Fruit fly (Drosophila melanogaster): ENCODE results near the gene bbx.

The bbx gene

dm6 chrX:21373659-21374426 lies 11.0 kb downstream of the bbx start, which contains the start of gene slgA (continued):
- no peak for TF ChIP-seq h (optimal IDR thresholded peaks at IDR 0.05)
- TF ChIP-seq Blimp-1 (GFP tag; optimal IDR thresholded peaks at IDR 0.05) = no peak
- no peak for TF ChIP-seq ranshi (GFP tag; IDR thresholded peaks at IDR 0.05)
- TF ChIP-seq CG5245 (GFP tag; optimal IDR thresholded peaks at IDR 0.05) = no peak
- TF ChIP-seq CG4328 (GFP tag; optimal IDR thresholded peaks at IDR 0.05) = no peak
- no peak for TF ChIP-seq lov (optimal IDR thresholded peaks at IDR 0.05)
- TF ChIP-seq lov (GFP tag; IDR thresholded peaks at IDR 0.05) = no peak
- peak; percentile 72; the same call in 1 of the 2 replicates for TF ChIP-seq Scr (GFP tag; IDR thresholded peaks at IDR 0.05; ENCODE audit: partially characterized antibody)
- TF ChIP-seq CG10147 (GFP tag; optimal IDR thresholded peaks at IDR 0.05) = no peak
- TF ChIP-seq HmgZ (tag; optimal IDR thresholded peaks at IDR 0.05) = peak; percentile 78
- TF ChIP-seq nau (GFP tag; optimal IDR thresholded peaks at IDR 0.05) = no peak
- no peak for TF ChIP-seq gsb-n (tag; optimal IDR thresholded peaks at IDR 0.05)
- peak; percentile 62; the same call in 1 of the 4 replicates for TF ChIP-seq chinmo (GFP tag; IDR thresholded peaks at IDR 0.05; ENCODE audit: partially characterized antibody)
- no peak for TF ChIP-seq hth (optimal IDR thresholded peaks at IDR 0.05)
- no peak for TF ChIP-seq gcm2 (GFP tag; optimal IDR thresholded peaks at IDR 0.05)
- TF ChIP-seq row (GFP tag; IDR thresholded peaks at IDR 0.05) = peak; percentile 66
- no peak for TF ChIP-seq Taf1 (GFP tag; IDR thresholded peaks at IDR 0.05)
- TF ChIP-seq CG7745 (tag; optimal IDR thresholded peaks at IDR 0.05) = no peak
- TF ChIP-seq NK7.1 (GFP tag; optimal IDR thresholded peaks at IDR 0.05) = no peak
- TF ChIP-seq CG17328 (GFP tag; IDR thresholded peaks at IDR 0.05) = no peak
- peak; percentile 83 for TF ChIP-seq BEAF-32 (GFP tag; optimal IDR thresholded peaks at IDR 0.05)
- no peak for TF ChIP-seq psq (GFP tag; optimal IDR thresholded peaks at IDR 0.05)
- TF ChIP-seq CG9215 (GFP tag; IDR thresholded peaks at IDR 0.05) = no peak
- TF ChIP-seq so (GFP tag; IDR thresholded peaks at IDR 0.05) = peak; percentile 14; the same call in 1 of the 3 replicates
- no peak for TF ChIP-seq CG11247 (GFP tag; IDR thresholded peaks at IDR 0.05)
- TF ChIP-seq CG13424 (tag; optimal IDR thresholded peaks at IDR 0.05) = no peak
- no peak for TF ChIP-seq TFAM (GFP tag; optimal IDR thresholded peaks at IDR 0.05)
- no peak for TF ChIP-seq insv (GFP tag; optimal IDR thresholded peaks at IDR 0.05)
- peak; percentile 35 for TF ChIP-seq Bteb2 (GFP tag; optimal IDR thresholded peaks at IDR 0.05)
- peak; percentile 8 for TF ChIP-seq CG13775 (GFP tag; optimal IDR thresholded peaks at IDR 0.05)
- TF ChIP-seq Awh (GFP tag; IDR thresholded peaks at IDR 0.05) = no peak
- no peak for TF ChIP-seq CG17612 (GFP tag; IDR thresholded peaks at IDR 0.05)
- TF ChIP-seq jumu (GFP tag; optimal IDR thresholded peaks at IDR 0.05) = peak; percentile 43
- no peak for TF ChIP-seq CG5180 (GFP tag; optimal IDR thresholded peaks at IDR 0.05)
- TF ChIP-seq YL-1 (GFP tag; optimal IDR thresholded peaks at IDR 0.05) = peak; percentile 10
- no peak for TF ChIP-seq wek (GFP tag; optimal IDR thresholded peaks at IDR 0.05)
- TF ChIP-seq CG12104 (GFP tag; optimal IDR thresholded peaks at IDR 0.05) = peak; percentile 5
- TF ChIP-seq B-H2 (GFP tag; optimal IDR thresholded peaks at IDR 0.05) = peak; percentile 53
- peak; percentile 71 for TF ChIP-seq Opbp (GFP tag; IDR thresholded peaks at IDR 0.05; ENCODE audit: partially characterized antibody)
- TF ChIP-seq H2.0 (GFP tag; IDR thresholded peaks at IDR 0.05) = no peak
- peak; percentile 62; the same call in 2 of the 3 replicates for TF ChIP-seq CG34224 (GFP tag; IDR thresholded peaks at IDR 0.05; ENCODE audit: partially characterized antibody)
- TF ChIP-seq CG15514 (GFP tag; optimal IDR thresholded peaks at IDR 0.05) = peak; percentile 65
- peak; percentile 31 for TF ChIP-seq Mad (GFP tag; optimal IDR thresholded peaks at IDR 0.05)
- no peak for TF ChIP-seq CG16863 (GFP tag; optimal IDR thresholded peaks at IDR 0.05)
- no peak for TF ChIP-seq Xrp1 (GFP tag; IDR thresholded peaks at IDR 0.05)
- peak; percentile 60 for TF ChIP-seq CG1603 (tag; optimal IDR thresholded peaks at IDR 0.05)
- TF ChIP-seq E2f1 (GFP tag; IDR thresholded peaks at IDR 0.05) = no peak
- no peak for TF ChIP-seq CG6654 (GFP tag; optimal IDR thresholded peaks at IDR 0.05)
- peak; percentile 44 for TF ChIP-seq trem (tag; optimal IDR thresholded peaks at IDR 0.05)
- no peak for TF ChIP-seq CG14441 (GFP tag; IDR thresholded peaks at IDR 0.05)

Measured in whole organism, embryonic.